Worm (Caenorhabditis elegans) whole organism, L4/young adult: Measurements from ENCODE around the gene Y69A2AR.32.

Experiments
- dao-5 ChIP-seq: sonication (generic microtip); optimal IDR thresholded peaks from 2 replicates; lab custom pipeline; 2016; ENCODE audit warnings: missing genotype, missing genetic modification characterization, moderate library complexity, missing compliant biosample characterization
- him-1 ChIP-seq: sonication (generic microtip); optimal IDR thresholded peaks from 2 replicates; lab custom pipeline; 2016; ENCODE audit warnings: missing genotype, missing genetic modification reagents, missing genetic modification characterization, missing compliant biosample characterization

ce11 chrIV:2639666-2640273, 29.5 kb downstream of the Y69A2AR.32 start:
- no peak for TF ChIP-seq him-1 (tag; lab: Kevin White, UChicago)
- no peak for TF ChIP-seq dao-5
